Fruit fly (Drosophila melanogaster): ENCODE data around the gene CAH2.

DNA sequence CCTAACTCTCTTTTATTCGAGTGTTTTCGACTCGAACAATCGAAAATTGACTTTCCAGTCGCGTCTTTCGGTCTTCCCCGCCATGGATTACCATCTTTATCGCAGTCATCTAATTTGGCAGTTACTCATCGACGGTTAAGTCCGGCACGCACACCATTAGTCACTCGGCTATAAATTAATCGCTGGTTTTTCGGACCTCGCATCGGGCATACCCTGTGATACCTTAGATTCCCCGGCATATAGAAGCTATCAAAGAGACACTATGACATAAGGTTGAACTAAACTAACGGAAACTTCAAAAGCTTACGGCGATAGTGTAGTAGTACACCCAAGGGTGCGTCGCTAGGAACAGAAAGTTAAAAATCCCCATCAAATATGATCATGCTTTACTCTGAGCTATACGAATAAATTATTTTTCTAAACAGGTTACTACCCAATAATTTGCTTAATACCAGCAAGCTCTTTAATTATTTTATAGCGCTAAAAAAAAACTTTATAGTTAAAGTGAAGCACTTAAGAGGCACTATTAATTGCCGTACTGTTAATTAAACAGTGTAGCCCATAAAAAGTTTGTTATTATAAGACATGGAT, 1.5 kb downstream of the CAH2 start:
- no peak for TF ChIP-seq Hr96 (GFP tag; optimal IDR thresholded peaks at IDR 0.05)
- no peak for TF ChIP-seq tj (GFP tag; optimal IDR thresholded peaks at IDR 0.05)
- TF ChIP-seq bab1 (GFP tag; optimal IDR thresholded peaks at IDR 0.05): peak; percentile 29
- no peak for TF ChIP-seq cnc (optimal IDR thresholded peaks at IDR 0.05)
- TF ChIP-seq toe (GFP tag; optimal IDR thresholded peaks at IDR 0.05): peak; percentile 32

Data from whole organism, adult.